Worm (Caenorhabditis elegans) whole organism, L3 larva: ENCODE measurements around the gene M01A8.1.

Source experiments
- R02D3.7 ChIP-seq: fragments of 150-350 bp; optimal IDR thresholded peaks from 2 replicates; lab custom pipeline; 2014; ENCODE audit warnings: missing biosample characterization, missing genetic modification characterization
- ceh-16 ChIP-seq: sonication (generic microtip); optimal IDR thresholded peaks from 2 replicates; lab custom pipeline; 2017; ENCODE audit warnings: missing biosample characterization, missing genetic modification characterization
- elt-3 ChIP-seq, 3 experiments: fragments of 150-350 bp in 1 of 3; sonication (generic microtip) in 2 of 3; optimal IDR thresholded peaks; 2 replicates in 2 of 3; 4 replicates in 1 of 3; lab custom pipeline; 2014 to 2017; ENCODE audit warnings: missing biosample characterization in 3 of 3, missing genetic modification characterization in 3 of 3
- fkh-10 ChIP-seq: sonication (generic microtip); optimal IDR thresholded peaks from 2 replicates; lab custom pipeline; 2017; ENCODE audit warnings: missing biosample characterization, missing genetic modification reagents, missing genetic modification characterization
- lin-39 ChIP-seq: fragments of 150-350 bp; optimal IDR thresholded peaks from 2 replicates; lab custom pipeline; 2018; ENCODE audit warnings: missing biosample characterization, missing genetic modification reagents, missing genetic modification characterization
- nfya-1 ChIP-seq: sonication (generic microtip); optimal IDR thresholded peaks from 2 replicates; lab custom pipeline; 2017; ENCODE audit warnings: missing genetic modification characterization, mild to moderate bottlenecking, missing compliant biosample characterization, antibody characterized with exemption, moderate library complexity; ENCODE audit not compliant: insufficient read depth
- nhr-12 ChIP-seq: fragments of 150-350 bp; optimal IDR thresholded peaks from 2 replicates; lab custom pipeline; 2014; ENCODE audit warnings: missing biosample characterization, missing genetic modification characterization
- nhr-28 ChIP-seq: fragments of 150-350 bp; optimal IDR thresholded peaks from 2 replicates; lab custom pipeline; 2014; ENCODE audit warnings: missing biosample characterization, missing genetic modification characterization
- nhr-76 ChIP-seq: fragments of 150-350 bp; sonication (generic microtip); optimal IDR thresholded peaks from 5 replicates; lab custom pipeline; 2014; ENCODE audit warnings: missing biosample characterization, missing genetic modification characterization
- nhr-77 ChIP-seq: fragments of 150-350 bp; optimal IDR thresholded peaks from 2 replicates; lab custom pipeline; 2014; ENCODE audit warnings: missing biosample characterization, missing genetic modification characterization
- snpc-4 ChIP-seq: fragments of 150-350 bp; optimal IDR thresholded peaks from 2 replicates; lab custom pipeline; 2014; ENCODE audit warnings: missing biosample characterization, missing genetic modification characterization
- zag-1 ChIP-seq: fragments of 150-350 bp; optimal IDR thresholded peaks from 2 replicates; lab custom pipeline; 2014; ENCODE audit warnings: missing biosample characterization, missing genetic modification characterization
- ztf-4 ChIP-seq: fragments of 150-350 bp; optimal IDR thresholded peaks from 2 replicates; lab custom pipeline; 2014; ENCODE audit warnings: missing biosample characterization, missing genetic modification characterization

DNA sequence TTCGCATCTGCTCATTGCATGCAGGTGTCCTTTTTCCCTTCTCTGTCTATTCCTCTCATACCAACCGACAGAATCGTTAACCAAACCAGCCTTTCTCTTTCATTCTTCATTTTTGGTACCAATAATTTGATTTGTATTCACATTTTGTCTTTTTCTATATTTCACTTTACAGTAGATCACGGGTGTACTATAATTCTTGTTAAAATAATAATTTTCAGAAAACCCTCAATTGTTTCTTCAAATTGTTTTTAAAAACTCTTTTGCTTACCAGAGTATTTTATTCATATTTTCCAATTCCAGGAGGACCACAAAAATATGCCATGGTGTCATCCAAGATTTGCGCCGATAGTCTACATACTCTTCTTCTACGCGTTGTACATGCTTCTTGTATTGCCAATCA, 6.3 kb upstream of the M01A8.1 start, which contains the start of gene T02C1.2:
- no peak for TF ChIP-seq fkh-10 (GFP tag; lab: Kevin White, UChicago)
- no peak for TF ChIP-seq nfya-1 (tag; lab: Kevin White, UChicago)
- no peak for TF ChIP-seq elt-3 (tag; optimal IDR thresholded peaks at IDR 0.05; lab: Kevin White, UChicago)
- TF ChIP-seq zag-1 (tag; lab: Kevin White, UChicago): no peak
- no peak for TF ChIP-seq snpc-4 (tag; lab: Kevin White, UChicago)
- TF ChIP-seq ztf-4 (tag; lab: Kevin White, UChicago): no peak
- no peak for TF ChIP-seq nhr-12 (tag; lab: Kevin White, UChicago)
- TF ChIP-seq nhr-77: no peak
- TF ChIP-seq lin-39 (tag; lab: Kevin White, UChicago): no peak
- no peak for TF ChIP-seq nhr-76
- TF ChIP-seq ceh-16 (tag; lab: Kevin White, UChicago): no peak
- no peak for TF ChIP-seq R02D3.7 (tag; lab: Kevin White, UChicago)
- no peak for TF ChIP-seq nhr-28
